Worm (Caenorhabditis elegans): ENCODE measurements around the gene ash-2.
A peak's percentile ranks its signal among the peaks of the same experiment; 100 is the strongest.

The ash-2 gene

ce11 chrII:12027697-12028245 lies 48.1 kb downstream of the ash-2 start, which contains the start of gene Y17G7B.8:
TSS of gene Y17G7B.8 (minus strand) at chrII:12027747.
- TF ChIP-seq elt-2 (tag; optimal IDR thresholded peaks at IDR 0.05), result peak; percentile 47
- TF ChIP-seq ztf-4 (tag; optimal IDR thresholded peaks at IDR 0.05), result no peak
- TF ChIP-seq efl-1 (optimal IDR thresholded peaks at IDR 0.05), result no peak
- peak in 1 of 2 experiments; percentile 34 for TF ChIP-seq efl-1 (GFP tag; optimal IDR thresholded peaks at IDR 0.05 in 1 of 2)

ce11 chrII:12028707-12029106 lies 49.1 kb downstream of the ash-2 start:
- TF ChIP-seq fkh-8 (tag; optimal IDR thresholded peaks at IDR 0.05), result no peak
- no peak for TF ChIP-seq alr-1 (tag; optimal IDR thresholded peaks at IDR 0.05; ENCODE audit: borderline replicate concordance)

ce11 chrII:12036075-12036474 lies 56.4 kb downstream of the ash-2 start:
- TF ChIP-seq isw-1 (GFP tag; IDR thresholded peaks at IDR 0.05) (no peak), lin-39 (tag; optimal IDR thresholded peaks at IDR 0.05) (no peak), nhr-90 (tag; optimal IDR thresholded peaks at IDR 0.05; ENCODE audit: poor library complexity) (no peak)

- TF ChIP-seq pqm-1 (tag; optimal IDR thresholded peaks at IDR 0.05), result no peak
- no peak for TF ChIP-seq efl-1 (optimal IDR thresholded peaks at IDR 0.05)
- TF ChIP-seq efl-1 (GFP tag; optimal IDR thresholded peaks at IDR 0.05 in 1 of 2), result peak in 1 of 2 experiments; percentile 49
Observed at ce11 chrII:12036516-12036915, 56.9 kb downstream of the ash-2 start, which contains the start of gene cyn-16. TSS of gene cyn-16 (minus strand) at chrII:12036742.

All from whole organism, L1 larva.